Fruit fly (Drosophila melanogaster): ENCODE data around the gene Trf4-2.

dm6 chr3R:24926752-24927320, 1.8 kb downstream of the Trf4-2 start:
- TF ChIP-seq Dll (optimal IDR thresholded peaks at IDR 0.05), result no peak
- TF ChIP-seq psq (optimal IDR thresholded peaks at IDR 0.05), result no peak
- no peak for TF ChIP-seq EcR (GFP tag; optimal IDR thresholded peaks at IDR 0.05)
- no peak for TF ChIP-seq pan (optimal IDR thresholded peaks at IDR 0.05)

All from whole organism.